Comparison of ENCODE assay signal across 5 fruit fly cellular contexts in genomic region chr3L:17031971-17032370, dm6.
TF ChIP-seq lines count a peak whose summit lies in the region.

Gene Ilp8, minus strand, starts transcription at chr3L:17032080.

- TF ChIP-seq CTCF in whole organism, embryonic (GFP tag; optimal IDR thresholded peaks at IDR 0.05; lab: Kevin White, UChicago): no peak

TF ChIP-seq in whole organism, 6 proteins besides CTCF, POLR2A, EP300 and RAD21:
- TF ChIP-seq Dll (optimal IDR thresholded peaks at IDR 0.05; lab: Kevin White, UChicago) (peak; percentile 63), usp (GFP tag; optimal IDR thresholded peaks at IDR 0.05; lab: Kevin White, UChicago) (no peak), pan (optimal IDR thresholded peaks at IDR 0.05; lab: Kevin White, UChicago) (no peak), psq (optimal IDR thresholded peaks at IDR 0.05; lab: Kevin White, UChicago) (no peak), CG8478 (optimal IDR thresholded peaks at IDR 0.05; lab: Kevin White, UChicago) (no peak)

TF ChIP-seq in whole organism, embryonic, 481 proteins besides CTCF, POLR2A, EP300 and RAD21:
- TF ChIP-seq CG10209 (GFP tag; optimal IDR thresholded peaks at IDR 0.05; lab: Kevin White, UChicago): no peak
- no peak for TF ChIP-seq CG33213 (GFP tag; optimal IDR thresholded peaks at IDR 0.05; lab: Kevin White, UChicago)
- TF ChIP-seq CG1647 (GFP tag; optimal IDR thresholded peaks at IDR 0.05; lab: Kevin White, UChicago): no peak
- TF ChIP-seq Med (GFP tag; lab: Kevin White, UChicago): peak; percentile 72
- TF ChIP-seq B-H2 (GFP tag; optimal IDR thresholded peaks at IDR 0.05; lab: Kevin White, UChicago): no peak
- TF ChIP-seq sens (GFP tag; lab: Kevin White, UChicago): peak; percentile 9
- TF ChIP-seq Rfx (GFP tag; IDR thresholded peaks at IDR 0.05; lab: Robert Waterston, UW): 0 out of 2 replicates have a peak, but pooled peaks have one; percentile 17
- TF ChIP-seq Trl (optimal IDR thresholded peaks at IDR 0.05; lab: Kevin White, UChicago): peak; percentile 60 to 76
- TF ChIP-seq Trl (GFP tag; optimal IDR thresholded peaks at IDR 0.05; lab: Kevin White, UChicago): no peak
- no peak for TF ChIP-seq Abd-B (GFP tag; optimal IDR thresholded peaks at IDR 0.05; lab: Kevin White, UChicago)
- TF ChIP-seq gsb-n (tag; optimal IDR thresholded peaks at IDR 0.05; lab: Kevin White, UChicago): no peak
- TF ChIP-seq chinmo (GFP tag; IDR thresholded peaks at IDR 0.05; lab: Robert Waterston, UW; ENCODE audit: partially characterized antibody): peak; percentile 74; the same call in 1 of the 4 replicates
- 0 out of 3 replicates have a peak, but pooled peaks have one; percentile 23 for TF ChIP-seq CG34422 (GFP tag; IDR thresholded peaks at IDR 0.05; lab: Robert Waterston, UW)
- peak; percentile 94 for TF ChIP-seq Deaf1 (tag; optimal IDR thresholded peaks at IDR 0.05; lab: Kevin White, UChicago)
- TF ChIP-seq Nf-YC (tag; optimal IDR thresholded peaks at IDR 0.05; lab: Kevin White, UChicago): no peak
- 0 out of 3 replicates have a peak, but pooled peaks have one; percentile 15 for TF ChIP-seq CG11695 (GFP tag; IDR thresholded peaks at IDR 0.05; lab: Robert Waterston, UW)
- no peak for TF ChIP-seq gcm2 (GFP tag; optimal IDR thresholded peaks at IDR 0.05; lab: Kevin White, UChicago)
- TF ChIP-seq Blimp-1 (GFP tag; optimal IDR thresholded peaks at IDR 0.05; lab: Kevin White, UChicago): peak; percentile 1

TF ChIP-seq in whole organism, prepupa, 60 proteins besides CTCF, POLR2A, EP300 and RAD21:
- no peak for TF ChIP-seq CG31627 (GFP tag; optimal IDR thresholded peaks at IDR 0.05; lab: Kevin White, UChicago)
- TF ChIP-seq Eip75B (GFP tag; optimal IDR thresholded peaks at IDR 0.05; lab: Kevin White, UChicago): no peak
- no peak for TF ChIP-seq Lpt (GFP tag; optimal IDR thresholded peaks at IDR 0.05; lab: Kevin White, UChicago)
- no peak for TF ChIP-seq cyc (GFP tag; optimal IDR thresholded peaks at IDR 0.05; lab: Kevin White, UChicago)
- no peak for TF ChIP-seq dac (GFP tag; optimal IDR thresholded peaks at IDR 0.05; lab: Kevin White, UChicago)
- TF ChIP-seq CG15336 (GFP tag; IDR thresholded peaks at IDR 0.05; lab: Robert Waterston, UW): no peak
- TF ChIP-seq Blimp-1 (GFP tag; optimal IDR thresholded peaks at IDR 0.05; lab: Kevin White, UChicago): peak; percentile 13
- peak; percentile 49 for TF ChIP-seq CG6854 (GFP tag; optimal IDR thresholded peaks at IDR 0.05; lab: Kevin White, UChicago)
TF ChIP-seq in whole organism, prepupa: peak in this region for 2.

TF ChIP-seq in whole organism, pupa, 21 proteins besides CTCF, POLR2A, EP300 and RAD21:
- TF ChIP-seq gl (tag; optimal IDR thresholded peaks at IDR 0.05; lab: Kevin White, UChicago) (no peak), CG4496 (GFP tag; IDR thresholded peaks at IDR 0.05; lab: Robert Waterston, UW) (0 out of 3 replicates have a peak, but pooled peaks have one; percentile 36), Ets98B (GFP tag; IDR thresholded peaks at IDR 0.05; lab: Robert Waterston, UW) (peak; percentile 12; the same call in 1 of the 2 replicates)

TF ChIP-seq in whole organism, wandering third instar larva, 38 proteins besides CTCF, POLR2A, EP300 and RAD21:
- TF ChIP-seq Dif (GFP tag; optimal IDR thresholded peaks at IDR 0.05; lab: Kevin White, UChicago; ENCODE audit: partially characterized antibody): peak; percentile 49
- TF ChIP-seq rgr (GFP tag; optimal IDR thresholded peaks at IDR 0.05; lab: Kevin White, UChicago): no peak
TF ChIP-seq in whole organism, wandering third instar larva: peak in this region for 1.
